Worm (Caenorhabditis elegans) whole organism, early embryonic: Measurements from ENCODE around the gene R10D12.8.

Source experiments
- B0310.2 ChIP-seq: sonication (generic microtip); optimal IDR thresholded peaks from 2 replicates; lab custom pipeline; 2016; ENCODE audit warnings: mild to moderate bottlenecking, missing genetic modification characterization, missing compliant biosample characterization
- ama-1 ChIP-seq: fragments of 150-350 bp; optimal IDR thresholded peaks from 2 replicates; lab custom pipeline; 2014
- ceh-13 ChIP-seq: fragments of 200-800 bp; sonication (Bioruptor generic); optimal IDR thresholded peaks from 2 replicates; lab custom pipeline; 2018; ENCODE audit warnings: mild to moderate bottlenecking, missing genetic modification characterization, missing compliant biosample characterization
- hmbx-1 ChIP-seq: sonication (generic microtip); optimal IDR thresholded peaks from 2 replicates; lab custom pipeline; 2016; ENCODE audit warnings: mild to moderate bottlenecking, missing genetic modification characterization, missing compliant biosample characterization
- hmg-4 ChIP-seq: fragments of 200-800 bp; sonication (Bioruptor generic); optimal IDR thresholded peaks from 2 replicates; lab custom pipeline; 2018; ENCODE audit warnings: mild to moderate bottlenecking, missing genetic modification characterization, missing compliant biosample characterization
- hnd-1 ChIP-seq: sonication (generic microtip); optimal IDR thresholded peaks from 2 replicates; lab custom pipeline; 2016; ENCODE audit warnings: missing genetic modification characterization, missing compliant biosample characterization
- scrt-1 ChIP-seq: fragments of 200-800 bp; sonication (Bioruptor generic); IDR thresholded peaks from 2 replicates; pipeline ENCODE4 v1.3.6; 2022; ENCODE audit warnings: missing genetic modification characterization, missing compliant biosample characterization
- tbx-37 ChIP-seq: fragments of 200-800 bp; sonication (Bioruptor generic); conservative IDR thresholded peaks from 2 replicates; pipeline ENCODE4 v1.3.6; 2022; ENCODE audit warnings: missing genetic modification reagents, missing genetic modification characterization, missing compliant biosample characterization
- tra-4 ChIP-seq: sonication (generic microtip); optimal IDR thresholded peaks from 2 replicates; lab custom pipeline; 2017; ENCODE audit warnings: missing genetic modification characterization, missing compliant biosample characterization

- TF ChIP-seq ama-1 (lab: Kevin White, UChicago) (no peak), B0310.2 (no peak), hnd-1 (no peak), hmbx-1 (tag; lab: Kevin White, UChicago) (no peak), ceh-13 (GFP tag; lab: Kevin White, UChicago) (no peak), scrt-1 (GFP tag; lab: Robert Waterston, UW) (no peak), tbx-37 (GFP tag; lab: Robert Waterston, UW) (no peak), hmg-4 (GFP tag; lab: Kevin White, UChicago) (no peak), tra-4 (no peak)
These were observed 49.3 kb upstream of the R10D12.8 start for ce11 chrV:14002402-14002801.
